Worm (Caenorhabditis elegans) whole organism, L3 larva: Measurements from ENCODE around the gene C18A11.1.

Source experiments
- ama-1 ChIP-seq: fragments of 150-350 bp; optimal IDR thresholded peaks from 2 replicates; lab custom pipeline; 2018
- fkh-10 ChIP-seq: sonication (generic microtip); optimal IDR thresholded peaks from 2 replicates; lab custom pipeline; 2017; ENCODE audit warnings: missing biosample characterization, missing genetic modification reagents, missing genetic modification characterization
- unc-62 ChIP-seq: fragments of 150-350 bp; sonication (generic microtip); optimal IDR thresholded peaks from 4 replicates; lab custom pipeline; 2014; ENCODE audit warnings: missing biosample characterization, missing genetic modification reagents, missing genetic modification characterization
- zag-1 ChIP-seq: fragments of 150-350 bp; optimal IDR thresholded peaks from 2 replicates; lab custom pipeline; 2014; ENCODE audit warnings: missing biosample characterization, missing genetic modification characterization

- TF ChIP-seq ama-1 (no peak), unc-62 (GFP tag; lab: Kevin White, UChicago) (no peak), fkh-10 (GFP tag; lab: Kevin White, UChicago) (no peak), zag-1 (tag; lab: Kevin White, UChicago) (no peak)
Measured at ce11 chrX:8084669-8085068, 15.5 kb downstream of the C18A11.1 start.
